Worm (Caenorhabditis elegans): ENCODE data around the gene clec-162.

DNA sequence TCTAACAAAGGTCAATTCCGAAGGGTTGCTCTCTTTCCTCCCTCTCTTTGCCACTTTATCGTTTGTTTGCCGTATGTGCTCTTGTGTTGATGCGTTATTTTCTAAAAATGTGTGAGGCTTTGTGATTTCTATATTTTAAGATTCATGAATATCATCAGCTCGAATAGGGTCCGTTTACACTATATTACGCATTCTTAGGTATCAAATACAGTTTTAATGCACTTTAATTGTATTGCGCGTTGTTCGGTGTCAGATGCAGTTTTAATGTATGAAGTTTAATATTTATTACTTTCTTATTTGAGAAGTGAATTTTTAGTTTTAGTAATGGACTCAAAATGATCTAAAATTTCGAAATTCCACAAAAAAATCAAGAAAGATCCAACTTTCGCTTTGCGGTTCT lies 28.6 kb downstream of the clec-162 start, which contains the start of gene bud-31:
- TF ChIP-seq lsy-2 (tag; optimal IDR thresholded peaks at IDR 0.05), result no peak
- TF ChIP-seq ceh-88 (GFP tag; IDR thresholded peaks at IDR 0.05), result no peak
- TF ChIP-seq mdl-1 (tag; optimal IDR thresholded peaks at IDR 0.05), result no peak
- no peak for TF ChIP-seq ets-5 (GFP tag; IDR thresholded peaks at IDR 0.05)
- no peak for TF ChIP-seq hlh-17 (GFP tag; optimal IDR thresholded peaks at IDR 0.05; ENCODE audit: borderline replicate concordance)
- TF ChIP-seq C04F5.9 (tag; optimal IDR thresholded peaks at IDR 0.05), result no peak
- no peak for TF ChIP-seq nhr-71 (tag; optimal IDR thresholded peaks at IDR 0.05)
- TF ChIP-seq ama-1 (optimal IDR thresholded peaks at IDR 0.05), result no peak
- no peak for TF ChIP-seq unc-98 (GFP tag; IDR thresholded peaks at IDR 0.05)
- TF ChIP-seq unc-62 (GFP tag; optimal IDR thresholded peaks at IDR 0.05), result no peak
- no peak for TF ChIP-seq nhr-11 (tag; optimal IDR thresholded peaks at IDR 0.05)
- TF ChIP-seq snpc-4 (tag; optimal IDR thresholded peaks at IDR 0.05), result no peak
- TF ChIP-seq nhr-12 (tag; optimal IDR thresholded peaks at IDR 0.05), result no peak
